Worm (Caenorhabditis elegans) whole organism, L1 larva: ENCODE measurements around the gene ubc-21.

ENCODE experiments used
- aha-1 ChIP-seq: fragments of 150-350 bp; optimal IDR thresholded peaks from 2 replicates; lab custom pipeline; 2014; ENCODE audit warnings: missing biosample characterization, missing genetic modification characterization
- egl-13 ChIP-seq: sonication (generic microtip); optimal IDR thresholded peaks from 2 replicates; lab custom pipeline; 2016; ENCODE audit warnings: missing genotype, missing genetic modification reagents, missing genetic modification characterization, missing compliant biosample characterization
- fos-1 ChIP-seq: fragments of 150-350 bp; optimal IDR thresholded peaks from 2 replicates; lab custom pipeline; 2014; ENCODE audit warnings: missing biosample characterization, missing genetic modification characterization
- tlp-1 ChIP-seq: fragments of 150-350 bp; optimal IDR thresholded peaks from 2 replicates; lab custom pipeline; 2014; ENCODE audit warnings: missing biosample characterization, missing genetic modification characterization

DNA sequence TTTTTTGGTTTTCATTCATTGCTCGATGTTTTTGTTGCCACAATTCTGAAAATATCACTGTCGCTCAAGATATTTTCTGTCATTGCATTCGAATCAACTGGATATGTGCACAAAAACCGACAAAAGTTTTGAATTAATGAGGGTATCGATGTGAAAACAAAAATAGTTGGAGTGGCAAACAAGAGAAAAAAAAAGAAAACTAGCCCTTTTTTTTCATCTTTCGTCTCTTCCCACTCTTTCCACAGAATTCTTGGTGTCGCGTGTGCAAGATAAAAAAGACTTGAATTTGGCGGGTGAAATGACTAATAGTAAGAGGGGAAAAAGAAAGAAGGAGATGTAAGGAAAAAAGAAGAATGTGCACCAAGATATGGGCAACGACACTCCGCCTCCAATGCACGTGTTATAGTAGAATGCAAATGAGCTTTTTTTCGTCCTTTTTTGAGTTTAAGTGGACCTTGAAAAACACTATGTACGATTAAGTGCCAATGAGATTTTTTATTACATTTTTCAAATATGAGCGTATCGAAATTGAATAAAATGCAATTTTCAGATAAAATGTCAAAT is at the start of gene ubc-21, which contains the start of gene ubc-22:
- TF ChIP-seq aha-1 (tag; lab: Kevin White, UChicago) (no peak), egl-13 (tag; lab: Kevin White, UChicago) (no peak), fos-1 (tag; lab: Kevin White, UChicago) (no peak), tlp-1 (tag; lab: Kevin White, UChicago) (no peak)
